Fruit fly (Drosophila melanogaster) whole organism, embryonic: Measurements from ENCODE around the gene ETHR.

Source experiments
- Asciz ChIP-seq: fragments of 200-800 bp; sonication (Bioruptor generic); optimal IDR thresholded peaks from 2 replicates; lab custom pipeline; 2017; ENCODE audit warnings: missing biosample characterization, mild to moderate bottlenecking, missing genetic modification characterization, missing genetic modification reagents
- Bgb ChIP-seq: fragments of 200-800 bp; sonication (Bioruptor generic); IDR thresholded peaks from 2 replicates; pipeline ENCODE4 v1.3.6; 2022; ENCODE audit warnings: missing biosample characterization, missing genetic modification characterization; ENCODE audit not compliant: partially characterized antibody
- Blimp-1 ChIP-seq: fragments of 200-800 bp; sonication (Bioruptor generic); optimal IDR thresholded peaks from 3 replicates; lab custom pipeline; 2018; ENCODE audit warnings: missing biosample characterization, missing genetic modification characterization, mild to moderate bottlenecking, moderate library complexity, missing genetic modification reagents
- C15 ChIP-seq: fragments of 200-800 bp; sonication (Bioruptor generic); IDR thresholded peaks from 3 replicates; pipeline ENCODE4 v1.3.6; 2022; ENCODE audit warnings: missing biosample characterization, missing genetic modification characterization
- CG10321 ChIP-seq: fragments of 200-800 bp; sonication (Bioruptor generic); IDR thresholded peaks from 2 replicates; pipeline ENCODE4 v1.3.6; 2022; ENCODE audit warnings: missing biosample characterization, missing genetic modification characterization
- CG10366 ChIP-seq: fragments of 200-800 bp; sonication (Bioruptor generic); IDR thresholded peaks from 2 replicates; pipeline ENCODE4 v1.3.6; 2022; ENCODE audit warnings: missing biosample characterization, missing genetic modification characterization
- CG11085 ChIP-seq: fragments of 200-800 bp; sonication (Bioruptor generic); IDR thresholded peaks from 2 replicates; pipeline ENCODE4 v1.3.6; 2022; ENCODE audit warnings: missing biosample characterization, missing genetic modification characterization
- CG13424 ChIP-seq: fragments of 200-800 bp; sonication (Bioruptor generic); optimal IDR thresholded peaks from 2 replicates; lab custom pipeline; 2019; ENCODE audit warnings: missing biosample characterization, mild to moderate bottlenecking, missing genetic modification characterization, moderate library complexity
- CG16779 ChIP-seq: fragments of 200-800 bp; sonication (Bioruptor generic); IDR thresholded peaks from 2 replicates; pipeline ENCODE4 v1.3.6; 2022; ENCODE audit warnings: missing biosample characterization, missing genetic modification characterization
- CG17359 ChIP-seq: fragments of 200-800 bp; sonication (Bioruptor generic); optimal IDR thresholded peaks from 3 replicates; lab custom pipeline; 2018; ENCODE audit warnings: missing biosample characterization, mild to moderate bottlenecking, missing genetic modification characterization, moderate library complexity
- CG18262 ChIP-seq: fragments of 200-800 bp; optimal IDR thresholded peaks from 3 replicates; lab custom pipeline; 2019; ENCODE audit warnings: missing biosample characterization, mild to moderate bottlenecking, missing genetic modification characterization, moderate library complexity
- CG2875 ChIP-seq: fragments of 200-800 bp; sonication (Bioruptor generic); optimal IDR thresholded peaks from 2 replicates; lab custom pipeline; 2017; ENCODE audit warnings: missing biosample characterization, mild to moderate bottlenecking, missing genetic modification characterization, missing genetic modification reagents
- CG31365 ChIP-seq: fragments of 200-800 bp; sonication (Bioruptor generic); optimal IDR thresholded peaks from 2 replicates; lab custom pipeline; 2018; ENCODE audit warnings: missing biosample characterization, mild to moderate bottlenecking, missing genetic modification characterization
- CG31388 ChIP-seq: fragments of 200-800 bp; sonication (Bioruptor generic); optimal IDR thresholded peaks from 2 replicates; lab custom pipeline; 2016; ENCODE audit warnings: missing biosample characterization, missing genetic modification characterization
- CG32767 ChIP-seq: fragments of 200-800 bp; sonication (Bioruptor generic); IDR thresholded peaks from 2 replicates; pipeline ENCODE4 v1.3.6; 2022; ENCODE audit warnings: missing biosample characterization, missing genetic modification characterization
- CG4328 ChIP-seq: fragments of 200-800 bp; sonication (Bioruptor generic); optimal IDR thresholded peaks from 3 replicates; lab custom pipeline; 2017; ENCODE audit warnings: missing biosample characterization, missing genetic modification reagents, missing genetic modification characterization
- CG4404 ChIP-seq: fragments of 200-800 bp; sonication (Bioruptor generic); IDR thresholded peaks from 2 replicates; pipeline ENCODE4 v1.3.6; 2022; ENCODE audit warnings: missing biosample characterization, missing genetic modification characterization
- CG4617 ChIP-seq: fragments of 200-800 bp; sonication (Bioruptor generic); optimal IDR thresholded peaks from 3 replicates; lab custom pipeline; 2016; ENCODE audit warnings: missing biosample characterization, missing genetic modification characterization, borderline replicate concordance
- CG6854 ChIP-seq: fragments of 200-800 bp; sonication (Bioruptor generic); optimal IDR thresholded peaks from 3 replicates; lab custom pipeline; 2017; ENCODE audit warnings: missing biosample characterization, mild to moderate bottlenecking, missing genetic modification characterization
- E2f2 ChIP-seq: fragments of 200-800 bp; sonication (Bioruptor generic); IDR thresholded peaks from 2 replicates; pipeline ENCODE4 v1.3.6; 2022; ENCODE audit warnings: missing biosample characterization, missing genetic modification characterization
- Eip74EF ChIP-seq, 2 experiments: fragments of 200-800 bp in 1 of 2; fragments of >200 bp in 1 of 2; sonication (Bioruptor generic) in 1 of 2; optimal IDR thresholded peaks; 2 replicates each; lab custom pipeline; 2017 to 2019; ENCODE audit warnings: missing biosample characterization in 2 of 2, missing genetic modification characterization in 2 of 2, mild to moderate bottlenecking in 1 of 2, moderate library complexity in 1 of 2
- HHEX ChIP-seq: fragments of 200-800 bp; sonication (Bioruptor generic); optimal IDR thresholded peaks from 3 replicates; lab custom pipeline; 2017; ENCODE audit warnings: missing biosample characterization, mild to moderate bottlenecking, missing genetic modification characterization, missing genetic modification reagents
- Hr51 ChIP-seq, 2 experiments: fragments of 200-800 bp; sonication (Bioruptor generic); optimal IDR thresholded peaks; 2 replicates in 1 of 2; 3 replicates in 1 of 2; lab custom pipeline; 2016 to 2018; ENCODE audit warnings: missing biosample characterization in 2 of 2, missing genetic modification characterization in 2 of 2, mild to moderate bottlenecking in 1 of 2, moderate library complexity in 1 of 2
- Jarid2 ChIP-seq: fragments of 200-800 bp; sonication (Bioruptor generic); optimal IDR thresholded peaks from 3 replicates; lab custom pipeline; 2017; ENCODE audit warnings: mild to moderate bottlenecking, missing biosample characterization, missing genetic modification reagents, missing genetic modification characterization
- NFAT ChIP-seq: fragments of 200-800 bp; sonication (Bioruptor generic); IDR thresholded peaks from 2 replicates; pipeline ENCODE4 v1.3.6; 2022; ENCODE audit warnings: missing biosample characterization, missing genetic modification characterization
- Neu2 ChIP-seq: fragments of 200-800 bp; sonication (Bioruptor generic); optimal IDR thresholded peaks from 3 replicates; lab custom pipeline; 2016; ENCODE audit warnings: missing biosample characterization, missing genetic modification characterization, borderline replicate concordance
- Nf-YC ChIP-seq: fragments of 200-800 bp; optimal IDR thresholded peaks from 3 replicates; lab custom pipeline; 2019; ENCODE audit warnings: missing biosample characterization, mild to moderate bottlenecking, missing genetic modification characterization, moderate library complexity
- Sry-δ ChIP-seq: fragments of 200-800 bp; sonication (Bioruptor generic); optimal IDR thresholded peaks from 2 replicates; lab custom pipeline; 2016; ENCODE audit warnings: missing biosample characterization, missing genetic modification characterization
- Tbp ChIP-seq: fragments of >200 bp; optimal IDR thresholded peaks from 2 replicates; lab custom pipeline; 2018; ENCODE audit warnings: missing biosample characterization, missing genetic modification characterization
- Xrp1 ChIP-seq: fragments of 200-800 bp; sonication (Bioruptor generic); IDR thresholded peaks from 2 replicates; pipeline ENCODE4 v1.3.6; 2022; ENCODE audit warnings: missing biosample characterization, missing genetic modification characterization
- YL-1 ChIP-seq: fragments of 200-800 bp; sonication (Bioruptor generic); optimal IDR thresholded peaks from 3 replicates; lab custom pipeline; 2017; ENCODE audit warnings: missing biosample characterization, mild to moderate bottlenecking, missing genetic modification characterization
- bcd ChIP-seq: fragments of 200-800 bp; sonication (Bioruptor generic); optimal IDR thresholded peaks from 2 replicates; lab custom pipeline; 2017; ENCODE audit warnings: missing biosample characterization, mild to moderate bottlenecking, missing genetic modification characterization
- br ChIP-seq: fragments of >200 bp; optimal IDR thresholded peaks from 2 replicates; lab custom pipeline; 2017
- cwo ChIP-seq: fragments of 200-800 bp; sonication (Bioruptor generic); optimal IDR thresholded peaks from 3 replicates; lab custom pipeline; 2017; ENCODE audit warnings: missing biosample characterization, missing genetic modification characterization, mild to moderate bottlenecking, moderate library complexity, missing genetic modification reagents
- gfzf ChIP-seq: fragments of 200-800 bp; sonication (Bioruptor generic); optimal IDR thresholded peaks from 2 replicates; lab custom pipeline; 2016; ENCODE audit warnings: missing biosample characterization, mild to moderate bottlenecking, missing genetic modification characterization, moderate library complexity
- gt ChIP-seq: fragments of 200-800 bp; sonication (Bioruptor generic); IDR thresholded peaks from 2 replicates; pipeline ENCODE4 v1.3.6; 2022; ENCODE audit warnings: missing biosample characterization, missing genetic modification characterization
- hth ChIP-seq: fragments of >200 bp; optimal IDR thresholded peaks from 2 replicates; lab custom pipeline; 2017; ENCODE audit warnings: inconsistent platforms
- ind ChIP-seq: fragments of 200-800 bp; sonication (Bioruptor generic); optimal IDR thresholded peaks from 3 replicates; lab custom pipeline; 2016; ENCODE audit warnings: missing biosample characterization, missing genetic modification characterization
- insv ChIP-seq, 2 experiments: fragments of 200-800 bp; sonication (Bioruptor generic); optimal IDR thresholded peaks; 3 replicates each; lab custom pipeline; 2016 to 2018; ENCODE audit warnings: missing biosample characterization in 2 of 2, missing genetic modification characterization in 2 of 2
- jing ChIP-seq: fragments of 200-800 bp; sonication (Bioruptor generic); optimal IDR thresholded peaks from 2 replicates; lab custom pipeline; 2018; ENCODE audit warnings: missing biosample characterization, mild to moderate bottlenecking, missing genetic modification characterization
- oc ChIP-seq: fragments of 200-800 bp; sonication (Bioruptor generic); optimal IDR thresholded peaks from 2 replicates; lab custom pipeline; 2018; ENCODE audit warnings: missing biosample characterization, mild to moderate bottlenecking, missing genetic modification characterization, moderate library complexity
- pan ChIP-seq, 4 experiments: fragments of >200 bp in 3 of 4; fragments of 200-800 bp in 1 of 4; sonication (Bioruptor generic) in 1 of 4; optimal IDR thresholded peaks in 3 of 4; IDR thresholded peaks in 1 of 4; 2 replicates each; pipeline versions ENCODE4 v1.3.6 to Lab custom; 2017 to 2022; ENCODE audit warnings: missing biosample characterization in 2 of 4, missing genetic modification characterization in 2 of 4, mixed read lengths in 1 of 4
- pros ChIP-seq: fragments of 200-800 bp; sonication (Bioruptor generic); optimal IDR thresholded peaks from 3 replicates; lab custom pipeline; 2019; ENCODE audit warnings: missing biosample characterization, mild to moderate bottlenecking, missing genetic modification characterization, moderate library complexity
- salm ChIP-seq: fragments of 200-800 bp; sonication (Bioruptor generic); optimal IDR thresholded peaks from 2 replicates; lab custom pipeline; 2018; ENCODE audit warnings: missing biosample characterization, mild to moderate bottlenecking, missing genetic modification characterization
- sens ChIP-seq: fragments of 200-800 bp; sonication (Bioruptor generic); peaks from one replicate; lab custom pipeline; 2016; ENCODE audit warnings: missing biosample characterization, missing genetic modification characterization
- seq ChIP-seq: fragments of 200-800 bp; sonication (Bioruptor generic); IDR thresholded peaks from 2 replicates; pipeline ENCODE4 v1.3.6; 2022; ENCODE audit warnings: missing biosample characterization, missing genetic modification characterization
- slou ChIP-seq: fragments of 200-800 bp; sonication (Bioruptor generic); optimal IDR thresholded peaks from 3 replicates; lab custom pipeline; 2016; ENCODE audit warnings: missing biosample characterization, missing genetic modification characterization
- trem ChIP-seq: fragments of 200-800 bp; optimal IDR thresholded peaks from 3 replicates; lab custom pipeline; 2019; ENCODE audit warnings: missing biosample characterization, mild to moderate bottlenecking, missing genetic modification characterization, moderate library complexity
- vfl ChIP-seq: fragments of 200-800 bp; sonication (Bioruptor generic); optimal IDR thresholded peaks from 2 replicates; lab custom pipeline; 2016; ENCODE audit warnings: missing biosample characterization, missing genetic modification characterization

Gene ETHR

dm6 chr3R:21273427-21274038 is 26.7 kb downstream of the ETHR start, which contains the start of gene CG3308 (continued):
- peak; percentile 67; the same call in 1 of the 2 replicates for TF ChIP-seq NFAT
- TF ChIP-seq gt (GFP tag; lab: Robert Waterston, UW), result no peak; the same call in 1 of the 2 replicates
- peak; percentile 68 for TF ChIP-seq YL-1 (GFP tag; lab: Kevin White, UChicago)
- no peak for TF ChIP-seq CG18262 (tag; lab: Kevin White, UChicago)
- TF ChIP-seq C15 (GFP tag; lab: Robert Waterston, UW), result no peak
- TF ChIP-seq slou (GFP tag; lab: Kevin White, UChicago), result no peak
- TF ChIP-seq Sry-δ (GFP tag; lab: Kevin White, UChicago), result peak; percentile 87
- TF ChIP-seq Neu2 (GFP tag; lab: Kevin White, UChicago), result no peak
- TF ChIP-seq E2f2 (GFP tag; lab: Robert Waterston, UW), result peak; percentile 97
- no peak for TF ChIP-seq seq
- TF ChIP-seq Nf-YC (tag; lab: Kevin White, UChicago), result no peak
- no peak; the same call in 1 of the 2 replicates for TF ChIP-seq Xrp1
- no peak for TF ChIP-seq Blimp-1 (GFP tag; lab: Kevin White, UChicago)
- no peak for TF ChIP-seq CG10366
- TF ChIP-seq CG4617, result peak; percentile 90
- TF ChIP-seq CG31388 (GFP tag; lab: Kevin White, UChicago), result no peak
- no peak for TF ChIP-seq Jarid2 (GFP tag; lab: Kevin White, UChicago)
- TF ChIP-seq Tbp (GFP tag; lab: Kevin White, UChicago), result no peak
- no peak for TF ChIP-seq br
- peak; percentile 92 for TF ChIP-seq Bgb (GFP tag; lab: Robert Waterston, UW)
- no peak for TF ChIP-seq CG32767 (GFP tag; lab: Robert Waterston, UW)
- no peak for TF ChIP-seq Eip74EF (GFP tag; optimal IDR thresholded peaks at IDR 0.05; lab: Kevin White, UChicago)
- peak; percentile 54; the same call in 1 of the 2 replicates for TF ChIP-seq CG16779
- TF ChIP-seq CG31365 (tag; lab: Kevin White, UChicago), result no peak
- TF ChIP-seq CG4404 (GFP tag; lab: Robert Waterston, UW), result no peak
- no peak for TF ChIP-seq hth (lab: Kevin White, UChicago)
- peak; percentile 90 for TF ChIP-seq trem
- TF ChIP-seq Asciz (GFP tag; lab: Kevin White, UChicago), result no peak
- no peak for TF ChIP-seq jing (GFP tag; lab: Kevin White, UChicago)
- TF ChIP-seq oc (tag; lab: Kevin White, UChicago), result no peak
- peak; percentile 67 for TF ChIP-seq vfl (GFP tag; lab: Kevin White, UChicago)
- TF ChIP-seq cwo, result no peak
- TF ChIP-seq HHEX (GFP tag; lab: Kevin White, UChicago), result no peak
- TF ChIP-seq pan (optimal IDR thresholded peaks at IDR 0.05; lab: Kevin White, UChicago), result no peak
- TF ChIP-seq pan (GFP tag; optimal IDR thresholded peaks at IDR 0.05 in 1 of 2, IDR thresholded peaks at IDR 0.05 in 1 of 2), result no peak
- TF ChIP-seq insv (GFP tag; optimal IDR thresholded peaks at IDR 0.05; lab: Kevin White, UChicago), result peak in 1 of 2 experiments; percentile 26
- peak; percentile 31 for TF ChIP-seq bcd (GFP tag; lab: Kevin White, UChicago)
- no peak for TF ChIP-seq CG13424 (tag; lab: Kevin White, UChicago)
- TF ChIP-seq pros, result no peak
- no peak for TF ChIP-seq CG2875
- no peak for TF ChIP-seq CG10321
- no peak for TF ChIP-seq CG4328 (GFP tag; lab: Kevin White, UChicago)
- TF ChIP-seq CG6854, result no peak
- TF ChIP-seq ind, result peak; percentile 38
- TF ChIP-seq sens (GFP tag; lab: Kevin White, UChicago), result peak; percentile 69
- peak in 1 of 2 experiments; percentile 10 for TF ChIP-seq Hr51 (GFP tag; optimal IDR thresholded peaks at IDR 0.05; lab: Kevin White, UChicago)
- TF ChIP-seq gfzf, result no peak
- no peak for TF ChIP-seq salm
- TF ChIP-seq CG11085 (GFP tag; lab: Robert Waterston, UW), result 0 out of 2 replicates have a peak, but pooled peaks have one; percentile 20
- peak; percentile 33 for TF ChIP-seq CG17359 (tag; lab: Kevin White, UChicago)
